Fruit fly (Drosophila melanogaster) whole organism, embryonic: ENCODE measurements around the gene Usp5.

ENCODE experiments used
- Atf-2 ChIP-seq: fragments of 200-800 bp; sonication (Bioruptor generic); optimal IDR thresholded peaks from 2 replicates; lab custom pipeline; 2016; ENCODE audit warnings: missing biosample characterization, missing genetic modification characterization
- CG10209 ChIP-seq: fragments of 200-800 bp; sonication (Bioruptor generic); optimal IDR thresholded peaks from 3 replicates; lab custom pipeline; 2017; ENCODE audit warnings: missing biosample characterization, mild to moderate bottlenecking, missing genetic modification characterization, missing genetic modification reagents
- CG10267 ChIP-seq: fragments of 200-800 bp; sonication (Bioruptor generic); optimal IDR thresholded peaks from 2 replicates; lab custom pipeline; 2018; ENCODE audit warnings: missing biosample characterization, mild to moderate bottlenecking, missing genetic modification characterization, moderate library complexity
- CG10565 ChIP-seq: fragments of 200-800 bp; sonication (Bioruptor generic); optimal IDR thresholded peaks from 3 replicates; lab custom pipeline; 2016; ENCODE audit warnings: missing biosample characterization, mild to moderate bottlenecking, missing genetic modification characterization
- CG10654 ChIP-seq: fragments of 200-800 bp; sonication (Bioruptor generic); optimal IDR thresholded peaks from 2 replicates; lab custom pipeline; 2016; ENCODE audit warnings: missing biosample characterization, missing genetic modification characterization
- CG11723 ChIP-seq: fragments of 200-800 bp; sonication (Bioruptor generic); optimal IDR thresholded peaks from 2 replicates; lab custom pipeline; 2017; ENCODE audit warnings: missing biosample characterization, mild to moderate bottlenecking, missing genetic modification characterization
- CG13624 ChIP-seq: fragments of 200-800 bp; sonication (Bioruptor generic); optimal IDR thresholded peaks from 2 replicates; lab custom pipeline; 2016; ENCODE audit warnings: missing biosample characterization, missing genetic modification characterization
- CG18619 ChIP-seq: fragments of 200-800 bp; sonication (Bioruptor generic); optimal IDR thresholded peaks from 3 replicates; lab custom pipeline; 2017; ENCODE audit warnings: missing biosample characterization, mild to moderate bottlenecking, missing genetic modification characterization
- CG31388 ChIP-seq: fragments of 200-800 bp; sonication (Bioruptor generic); optimal IDR thresholded peaks from 2 replicates; lab custom pipeline; 2016; ENCODE audit warnings: missing biosample characterization, missing genetic modification characterization
- CG34422 ChIP-seq: fragments of 200-800 bp; sonication (Bioruptor generic); IDR thresholded peaks from 3 replicates; pipeline ENCODE4 v1.3.6; 2022; ENCODE audit warnings: missing biosample characterization, missing genetic modification characterization
- CG4282 ChIP-seq: fragments of 200-800 bp; sonication (Bioruptor generic); optimal IDR thresholded peaks from 2 replicates; lab custom pipeline; 2016; ENCODE audit warnings: missing biosample characterization, missing genetic modification characterization
- CG43689 ChIP-seq: fragments of 200-800 bp; sonication (Bioruptor generic); IDR thresholded peaks from 2 replicates; pipeline ENCODE4 v1.3.6; 2022; ENCODE audit warnings: missing biosample characterization, missing genetic modification characterization
- CG4617 ChIP-seq: fragments of 200-800 bp; sonication (Bioruptor generic); optimal IDR thresholded peaks from 3 replicates; lab custom pipeline; 2016; ENCODE audit warnings: missing biosample characterization, missing genetic modification characterization, borderline replicate concordance
- CG5245 ChIP-seq: fragments of 200-800 bp; sonication (Bioruptor generic); optimal IDR thresholded peaks from 3 replicates; lab custom pipeline; 2016; ENCODE audit warnings: missing biosample characterization, missing genetic modification characterization
- CG6654 ChIP-seq: fragments of 200-800 bp; sonication (Bioruptor generic); optimal IDR thresholded peaks from 2 replicates; lab custom pipeline; 2017; ENCODE audit warnings: missing biosample characterization, mild to moderate bottlenecking, missing genetic modification characterization
- CG7556 ChIP-seq: fragments of 200-800 bp; sonication (Bioruptor generic); optimal IDR thresholded peaks from 2 replicates; lab custom pipeline; 2017; ENCODE audit warnings: missing biosample characterization, mild to moderate bottlenecking, missing genetic modification characterization
- CG7786 ChIP-seq: fragments of 200-800 bp; sonication (Bioruptor generic); optimal IDR thresholded peaks from 2 replicates; lab custom pipeline; 2016; ENCODE audit warnings: missing biosample characterization, missing genetic modification characterization
- CG8281 ChIP-seq: fragments of 200-800 bp; sonication (Bioruptor generic); optimal IDR thresholded peaks from 2 replicates; lab custom pipeline; 2018; ENCODE audit warnings: missing biosample characterization, mild to moderate bottlenecking, missing genetic modification characterization, moderate library complexity
- CG8944 ChIP-seq: fragments of 200-800 bp; sonication (Bioruptor generic); optimal IDR thresholded peaks from 3 replicates; lab custom pipeline; 2016; ENCODE audit warnings: missing biosample characterization, missing genetic modification characterization
- CG9437 ChIP-seq: fragments of 200-800 bp; sonication (Bioruptor generic); optimal IDR thresholded peaks from 2 replicates; lab custom pipeline; 2018; ENCODE audit warnings: missing biosample characterization, mild to moderate bottlenecking, missing genetic modification characterization
- Elba2 ChIP-seq: fragments of 200-800 bp; sonication (Bioruptor generic); optimal IDR thresholded peaks from 3 replicates; lab custom pipeline; 2016; ENCODE audit warnings: missing biosample characterization, missing genetic modification characterization
- HLH4C ChIP-seq: fragments of 200-800 bp; sonication (Bioruptor generic); IDR thresholded peaks from 3 replicates; pipeline ENCODE4 v1.3.6; 2022; ENCODE audit warnings: missing biosample characterization, missing genetic modification characterization; ENCODE audit not compliant: partially characterized antibody
- Hey ChIP-seq: fragments of 200-800 bp; sonication (Bioruptor generic); optimal IDR thresholded peaks from 3 replicates; lab custom pipeline; 2018; ENCODE audit warnings: missing biosample characterization, mild to moderate bottlenecking, missing genetic modification characterization
- Med ChIP-seq: fragments of 200-800 bp; sonication (Bioruptor generic); peaks from one replicate; lab custom pipeline; 2016; ENCODE audit warnings: missing biosample characterization, missing genetic modification characterization, mild to moderate bottlenecking, inconsistent platforms, moderate library complexity
- Mrtf ChIP-seq: fragments of 200-800 bp; sonication (Bioruptor generic); IDR thresholded peaks from 3 replicates; pipeline ENCODE4 v1.3.6; 2022; ENCODE audit warnings: missing biosample characterization, missing genetic modification characterization
- Opbp ChIP-seq: fragments of 200-800 bp; sonication (Bioruptor generic); IDR thresholded peaks from 3 replicates; pipeline ENCODE4 v1.3.6; 2022; ENCODE audit warnings: missing biosample characterization, missing genetic modification characterization; ENCODE audit not compliant: partially characterized antibody
- Side ChIP-seq: fragments of 200-800 bp; sonication (Bioruptor generic); optimal IDR thresholded peaks from 2 replicates; lab custom pipeline; 2016; ENCODE audit warnings: missing biosample characterization, missing genetic modification characterization
- Spps ChIP-seq: fragments of 200-800 bp; sonication (Bioruptor generic); optimal IDR thresholded peaks from 2 replicates; lab custom pipeline; 2018; ENCODE audit warnings: missing biosample characterization, mild to moderate bottlenecking, missing genetic modification characterization
- Ssrp ChIP-seq: fragments of 200-800 bp; sonication (Bioruptor generic); optimal IDR thresholded peaks from 2 replicates; lab custom pipeline; 2018; ENCODE audit warnings: missing biosample characterization, mild to moderate bottlenecking, missing genetic modification characterization, moderate library complexity
- bsh ChIP-seq, 2 experiments: fragments of 200-800 bp; sonication (Bioruptor generic); optimal IDR thresholded peaks; 2 replicates each; lab custom pipeline; 2017 to 2018; ENCODE audit warnings: mild to moderate bottlenecking in 2 of 2, missing biosample characterization in 2 of 2, missing genetic modification characterization in 2 of 2, moderate library complexity in 1 of 2
- caup ChIP-seq: fragments of 200-800 bp; sonication (Bioruptor generic); optimal IDR thresholded peaks from 3 replicates; lab custom pipeline; 2017; ENCODE audit warnings: missing biosample characterization, mild to moderate bottlenecking, missing genetic modification characterization, moderate library complexity; ENCODE audit not compliant: severe bottlenecking
- chif ChIP-seq, 2 experiments: fragments of 200-800 bp; sonication (Bioruptor generic); optimal IDR thresholded peaks; 3 replicates each; lab custom pipeline; 2016; ENCODE audit warnings: missing biosample characterization in 2 of 2, missing genetic modification characterization in 2 of 2
- chn ChIP-seq: fragments of 200-800 bp; sonication (Bioruptor generic); optimal IDR thresholded peaks from 2 replicates; lab custom pipeline; 2016; ENCODE audit warnings: missing biosample characterization, missing genetic modification characterization
- da ChIP-seq: fragments of 200-800 bp; sonication (Bioruptor generic); optimal IDR thresholded peaks from 2 replicates; lab custom pipeline; 2016; ENCODE audit warnings: missing biosample characterization, missing genetic modification characterization
- danr ChIP-seq: fragments of 200-800 bp; sonication (Bioruptor generic); IDR thresholded peaks from 2 replicates; pipeline ENCODE4 v1.3.6; 2022; ENCODE audit warnings: missing biosample characterization, missing genetic modification characterization
- dysf ChIP-seq: fragments of 200-800 bp; sonication (Bioruptor generic); IDR thresholded peaks from 3 replicates; pipeline ENCODE4 v1.3.6; 2022; ENCODE audit warnings: missing biosample characterization, missing genetic modification characterization
- exex ChIP-seq: fragments of 200-800 bp; sonication (Bioruptor generic); optimal IDR thresholded peaks from 4 replicates; lab custom pipeline; 2018; ENCODE audit warnings: missing biosample characterization, mild to moderate bottlenecking, missing genetic modification characterization, moderate library complexity
- fd3F ChIP-seq: fragments of 200-800 bp; sonication (Bioruptor generic); optimal IDR thresholded peaks from 2 replicates; lab custom pipeline; 2018; ENCODE audit warnings: missing biosample characterization, mild to moderate bottlenecking, missing genetic modification characterization, moderate library complexity
- fd64A ChIP-seq: fragments of 200-800 bp; sonication (Bioruptor generic); optimal IDR thresholded peaks from 3 replicates; lab custom pipeline; 2018; ENCODE audit warnings: missing biosample characterization, mild to moderate bottlenecking, missing genetic modification characterization
- fd96Cb ChIP-seq: fragments of 200-800 bp; sonication (Bioruptor generic); optimal IDR thresholded peaks from 2 replicates; lab custom pipeline; 2018; ENCODE audit warnings: missing biosample characterization, mild to moderate bottlenecking, missing genetic modification characterization, moderate library complexity
- gcm ChIP-seq: fragments of 200-800 bp; sonication (Bioruptor generic); optimal IDR thresholded peaks from 2 replicates; lab custom pipeline; 2019; ENCODE audit warnings: missing biosample characterization, mild to moderate bottlenecking, missing genetic modification characterization, moderate library complexity
- gcm2 ChIP-seq: fragments of 200-800 bp; sonication (Bioruptor generic); optimal IDR thresholded peaks from 2 replicates; lab custom pipeline; 2016; ENCODE audit warnings: missing biosample characterization, missing genetic modification characterization
- lbe ChIP-seq: fragments of 200-800 bp; sonication (Bioruptor generic); optimal IDR thresholded peaks from 2 replicates; lab custom pipeline; 2016; ENCODE audit warnings: missing biosample characterization, mild to moderate bottlenecking, missing genetic modification characterization
- lola ChIP-seq, 3 experiments: fragments of >200 bp in 2 of 3; fragments of 200-800 bp in 1 of 3; sonication (Bioruptor generic) in 1 of 3; optimal IDR thresholded peaks; 2 replicates each; lab custom pipeline; 2017 to 2019; ENCODE audit warnings: missing biosample characterization in 3 of 3, missing genetic modification characterization in 3 of 3, mild to moderate bottlenecking in 1 of 3, moderate library complexity in 1 of 3
- nmo ChIP-seq: fragments of 200-800 bp; sonication (Bioruptor generic); optimal IDR thresholded peaks from 2 replicates; lab custom pipeline; 2018; ENCODE audit warnings: missing biosample characterization, mild to moderate bottlenecking, missing genetic modification characterization, moderate library complexity
- sens-2 ChIP-seq: fragments of 200-800 bp; sonication (Bioruptor generic); IDR thresholded peaks from 2 replicates; pipeline ENCODE4 v1.3.6; 2022; ENCODE audit warnings: missing biosample characterization, missing genetic modification characterization
- sisA ChIP-seq: fragments of 200-800 bp; sonication (Bioruptor generic); IDR thresholded peaks from 2 replicates; pipeline ENCODE4 v1.3.6; 2022; ENCODE audit warnings: missing biosample characterization, missing genetic modification characterization
- sqz ChIP-seq: fragments of 200-800 bp; sonication (Bioruptor generic); optimal IDR thresholded peaks from 3 replicates; lab custom pipeline; 2018; ENCODE audit warnings: missing biosample characterization, mild to moderate bottlenecking, missing genetic modification characterization
- unc-4 ChIP-seq: fragments of 200-800 bp; sonication (Bioruptor generic); IDR thresholded peaks from 2 replicates; pipeline ENCODE4 v1.3.6; 2022; ENCODE audit warnings: missing biosample characterization, missing genetic modification characterization; ENCODE audit not compliant: partially characterized antibody
- z ChIP-seq: fragments of 200-800 bp; sonication (Bioruptor generic); IDR thresholded peaks from 3 replicates; pipeline ENCODE4 v1.3.6; 2022; ENCODE audit warnings: missing biosample characterization, missing genetic modification characterization

Usp5 gene

DNA sequence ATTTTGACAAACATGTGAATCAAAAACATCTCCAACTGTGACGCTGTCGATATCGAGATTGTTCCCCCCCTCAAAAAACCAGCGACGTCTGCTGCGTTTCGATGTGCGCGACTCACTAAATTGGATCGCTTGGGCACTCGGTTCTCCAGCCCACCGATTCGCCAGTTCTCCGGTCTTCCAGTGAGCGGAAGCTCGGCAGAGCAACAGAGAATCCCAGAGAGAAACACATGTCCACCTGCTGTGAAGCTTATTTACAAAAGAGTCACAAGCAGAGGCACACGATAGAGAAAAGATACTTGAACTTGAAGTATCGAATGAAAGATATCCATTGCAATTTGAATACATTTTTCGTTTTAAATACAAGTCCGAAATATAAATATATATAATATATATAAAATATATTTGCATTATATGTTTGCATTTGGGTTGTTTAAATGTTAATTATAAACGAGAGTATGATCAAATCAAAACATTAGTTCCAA, 14.1 kb downstream of the Usp5 start (continued):
- no peak for TF ChIP-seq bsh (GFP tag; optimal IDR thresholded peaks at IDR 0.05; lab: Kevin White, UChicago)
- no peak for TF ChIP-seq Opbp (GFP tag; lab: Robert Waterston, UW)
- TF ChIP-seq z (GFP tag; lab: Robert Waterston, UW) = 0 out of 3 replicates have a peak, but pooled peaks have one; percentile 51
- TF ChIP-seq chn (GFP tag; lab: Kevin White, UChicago) = no peak
- TF ChIP-seq CG10267 = peak; percentile 3
- TF ChIP-seq CG7556 (GFP tag; lab: Kevin White, UChicago) = peak; percentile 42
- TF ChIP-seq sens-2 (GFP tag; lab: Robert Waterston, UW) = no peak
- no peak for TF ChIP-seq danr (GFP tag; lab: Robert Waterston, UW)
- no peak for TF ChIP-seq CG34422 (GFP tag; lab: Robert Waterston, UW)
- TF ChIP-seq CG11723 (GFP tag; lab: Kevin White, UChicago) = no peak
- TF ChIP-seq nmo (GFP tag; lab: Kevin White, UChicago) = no peak
- TF ChIP-seq sisA (GFP tag; lab: Robert Waterston, UW) = no peak
- no peak for TF ChIP-seq chif (GFP tag; optimal IDR thresholded peaks at IDR 0.05; lab: Kevin White, UChicago)
- no peak for TF ChIP-seq CG8944 (GFP tag; lab: Kevin White, UChicago)
- TF ChIP-seq dysf = no peak
- no peak for TF ChIP-seq Hey
- no peak for TF ChIP-seq Spps (tag; lab: Kevin White, UChicago)
- no peak for TF ChIP-seq unc-4 (GFP tag; lab: Robert Waterston, UW)
- no peak for TF ChIP-seq sqz (GFP tag; lab: Kevin White, UChicago)
- TF ChIP-seq da = no peak
- TF ChIP-seq exex (tag; lab: Kevin White, UChicago) = no peak
- no peak for TF ChIP-seq Elba2
- no peak for TF ChIP-seq CG31388 (GFP tag; lab: Kevin White, UChicago)
- TF ChIP-seq caup (GFP tag; lab: Kevin White, UChicago) = peak; percentile 14
- no peak for TF ChIP-seq fd3F (GFP tag; lab: Kevin White, UChicago)
- TF ChIP-seq CG5245 (GFP tag; lab: Kevin White, UChicago) = no peak
- TF ChIP-seq Med (GFP tag; lab: Kevin White, UChicago) = peak; percentile 87
- no peak for TF ChIP-seq gcm2
- TF ChIP-seq CG43689 (GFP tag; lab: Robert Waterston, UW) = no peak
- no peak for TF ChIP-seq CG9437 (GFP tag; lab: Kevin White, UChicago)
- TF ChIP-seq fd64A (GFP tag; lab: Kevin White, UChicago) = no peak
- no peak for TF ChIP-seq CG13624 (GFP tag; lab: Kevin White, UChicago)
- TF ChIP-seq CG18619 (GFP tag; lab: Kevin White, UChicago) = peak; percentile 19
- TF ChIP-seq gcm (GFP tag; lab: Kevin White, UChicago) = no peak
- TF ChIP-seq Mrtf (GFP tag; lab: Robert Waterston, UW) = no peak
- TF ChIP-seq CG10209 (GFP tag; lab: Kevin White, UChicago) = peak; percentile 21
- TF ChIP-seq CG7786 (GFP tag; lab: Kevin White, UChicago) = no peak
- no peak for TF ChIP-seq CG4617 (GFP tag; lab: Kevin White, UChicago)
- TF ChIP-seq Side (GFP tag; lab: Kevin White, UChicago) = no peak
- TF ChIP-seq CG4282 (GFP tag; lab: Kevin White, UChicago) = no peak
- TF ChIP-seq Atf-2 (GFP tag; lab: Kevin White, UChicago) = no peak
- no peak for TF ChIP-seq HLH4C
- no peak for TF ChIP-seq fd96Cb
- TF ChIP-seq lbe (GFP tag; lab: Kevin White, UChicago) = no peak
- no peak for TF ChIP-seq CG10565
- no peak for TF ChIP-seq CG8281 (tag; lab: Kevin White, UChicago)
- TF ChIP-seq Ssrp (tag; lab: Kevin White, UChicago) = no peak
- no peak for TF ChIP-seq CG6654 (GFP tag; lab: Kevin White, UChicago)
- TF ChIP-seq CG10654 = no peak
- no peak for TF ChIP-seq lola (GFP tag; optimal IDR thresholded peaks at IDR 0.05; lab: Kevin White, UChicago)
